Worm (Caenorhabditis elegans): Measurements from ENCODE around the gene F48B9.3.

ce11 chrX:2136937-2137336 is 27.9 kb upstream of the F48B9.3 start:
- TF ChIP-seq ztf-29 (GFP tag; IDR thresholded peaks at IDR 0.05) (no peak), tab-1 (GFP tag; IDR thresholded peaks at IDR 0.05) (no peak), ref-1 (GFP tag; conservative IDR thresholded peaks at IDR 0.05) (no peak), flt-1 (GFP tag; IDR thresholded peaks at IDR 0.05) (no peak), cog-1 (tag; optimal IDR thresholded peaks at IDR 0.05) (no peak), klf-2 (GFP tag; conservative IDR thresholded peaks at IDR 0.05) (no peak), T22C8.4 (GFP tag; IDR thresholded peaks at IDR 0.05) (no peak), ztf-23 (GFP tag; IDR thresholded peaks at IDR 0.05) (no peak), med-1 (GFP tag; optimal IDR thresholded peaks at IDR 0.05; ENCODE audit: insufficient read depth) (no peak)

Data from whole organism, midembryonic.